Fruit fly (Drosophila melanogaster) whole organism, prepupa: ENCODE measurements around the gene bi.

Experiments
- CG1621 ChIP-seq: fragments of 200-800 bp; sonication (Bioruptor generic); optimal IDR thresholded peaks from 3 replicates; lab custom pipeline; 2018; ENCODE audit warnings: missing biosample characterization, mild to moderate bottlenecking, missing genetic modification characterization
- CG3032 ChIP-seq: fragments of 200-800 bp; optimal IDR thresholded peaks from 2 replicates; lab custom pipeline; 2019; ENCODE audit warnings: missing biosample characterization, mild to moderate bottlenecking, missing genetic modification characterization, moderate library complexity
- CG31627 ChIP-seq: fragments of 200-800 bp; sonication (Bioruptor generic); optimal IDR thresholded peaks from 3 replicates; lab custom pipeline; 2016; ENCODE audit warnings: missing biosample characterization, missing genetic modification characterization
- CG34406 ChIP-seq: fragments of 200-800 bp; sonication (Bioruptor generic); optimal IDR thresholded peaks from 3 replicates; lab custom pipeline; 2016; ENCODE audit warnings: missing biosample characterization, missing genetic modification characterization
- CG6276 ChIP-seq: fragments of 200-800 bp; sonication (Bioruptor generic); optimal IDR thresholded peaks from 2 replicates; lab custom pipeline; 2017; ENCODE audit warnings: missing biosample characterization, mild to moderate bottlenecking, missing genetic modification characterization
- CG6792 ChIP-seq: fragments of 200-800 bp; sonication (Bioruptor generic); optimal IDR thresholded peaks from 3 replicates; lab custom pipeline; 2016; ENCODE audit warnings: missing biosample characterization, missing genetic modification characterization
- CG7368 ChIP-seq: fragments of 200-800 bp; sonication (Bioruptor generic); optimal IDR thresholded peaks from 3 replicates; lab custom pipeline; 2016; ENCODE audit warnings: missing biosample characterization, missing genetic modification characterization
- CG8119 ChIP-seq: fragments of 200-800 bp; sonication (Bioruptor generic); IDR thresholded peaks from 3 replicates; pipeline ENCODE4 v1.3.6; 2022; ENCODE audit warnings: missing biosample characterization, missing genetic modification characterization
- CG8632 ChIP-seq: fragments of 200-800 bp; sonication (Bioruptor generic); optimal IDR thresholded peaks from 3 replicates; lab custom pipeline; 2016; ENCODE audit warnings: missing biosample characterization, missing genetic modification characterization
- CG9139 ChIP-seq: fragments of 200-800 bp; sonication (Bioruptor generic); optimal IDR thresholded peaks from 3 replicates; lab custom pipeline; 2017; ENCODE audit warnings: missing biosample characterization, mild to moderate bottlenecking, missing genetic modification characterization
- Eip75B ChIP-seq: fragments of 200-800 bp; sonication (Bioruptor generic); optimal IDR thresholded peaks from 3 replicates; lab custom pipeline; 2016; ENCODE audit warnings: missing biosample characterization, missing genetic modification characterization
- Eip78C ChIP-seq: fragments of 200-800 bp; sonication (Bioruptor generic); peaks from one replicate; lab custom pipeline; 2016; ENCODE audit warnings: missing biosample characterization, missing genetic modification characterization
- Eip93F ChIP-seq: fragments of 200-800 bp; sonication (Bioruptor generic); optimal IDR thresholded peaks from 2 replicates; lab custom pipeline; 2016; ENCODE audit warnings: missing biosample characterization, mild to moderate bottlenecking, missing genetic modification characterization
- Ets96B ChIP-seq: fragments of 200-800 bp; optimal IDR thresholded peaks from 2 replicates; lab custom pipeline; 2019; ENCODE audit warnings: missing biosample characterization, mild to moderate bottlenecking, missing genetic modification characterization, moderate library complexity
- Gug ChIP-seq: fragments of 200-800 bp; sonication (Bioruptor generic); IDR thresholded peaks from 2 replicates; pipeline ENCODE4 v1.3.6; 2022; ENCODE audit warnings: missing biosample characterization, missing genetic modification characterization
- Hr38 ChIP-seq: sonication (Bioruptor generic); optimal IDR thresholded peaks from 2 replicates; lab custom pipeline; 2016; ENCODE audit warnings: missing biosample characterization, missing genetic modification characterization
- Lpt ChIP-seq: fragments of 200-800 bp; sonication (Bioruptor generic); optimal IDR thresholded peaks from 3 replicates; lab custom pipeline; 2016; ENCODE audit warnings: missing biosample characterization, missing genetic modification characterization
- OdsH ChIP-seq: fragments of 200-800 bp; sonication (Bioruptor generic); optimal IDR thresholded peaks from 3 replicates; lab custom pipeline; 2016; ENCODE audit warnings: missing biosample characterization, missing genetic modification characterization
- Smox ChIP-seq: fragments of 200-800 bp; sonication (Bioruptor generic); optimal IDR thresholded peaks from 3 replicates; lab custom pipeline; 2016; ENCODE audit warnings: missing biosample characterization, missing genetic modification characterization
- Sox14 ChIP-seq: fragments of 200-800 bp; sonication (Bioruptor generic); optimal IDR thresholded peaks from 3 replicates; lab custom pipeline; 2016; ENCODE audit warnings: missing biosample characterization, missing genetic modification characterization
- cyc ChIP-seq: fragments of 200-800 bp; sonication (Bioruptor generic); optimal IDR thresholded peaks from 3 replicates; lab custom pipeline; 2016; ENCODE audit warnings: missing biosample characterization, missing genetic modification characterization
- eg ChIP-seq: fragments of 200-800 bp; sonication (Bioruptor generic); IDR thresholded peaks from 3 replicates; pipeline ENCODE4 v1.3.6; 2022; ENCODE audit warnings: missing biosample characterization, missing genetic modification characterization
- esn ChIP-seq: fragments of 200-800 bp; sonication (Bioruptor generic); optimal IDR thresholded peaks from 2 replicates; lab custom pipeline; 2016; ENCODE audit warnings: missing biosample characterization, mild to moderate bottlenecking, missing genetic modification characterization, moderate library complexity
- fd85E ChIP-seq: fragments of 200-800 bp; sonication (Bioruptor generic); optimal IDR thresholded peaks from 3 replicates; lab custom pipeline; 2016; ENCODE audit warnings: missing biosample characterization, missing genetic modification characterization
- fkh ChIP-seq: fragments of 200-800 bp; sonication (Bioruptor generic); optimal IDR thresholded peaks from 3 replicates; lab custom pipeline; 2017; ENCODE audit warnings: missing biosample characterization, mild to moderate bottlenecking, missing genetic modification characterization, moderate library complexity
- lz ChIP-seq: fragments of 200-800 bp; sonication (Bioruptor generic); optimal IDR thresholded peaks from 3 replicates; lab custom pipeline; 2016; ENCODE audit warnings: missing biosample characterization, missing genetic modification characterization
- net ChIP-seq: fragments of 200-800 bp; sonication (Bioruptor generic); optimal IDR thresholded peaks from 3 replicates; lab custom pipeline; 2016; ENCODE audit warnings: missing biosample characterization, missing genetic modification characterization
- ss ChIP-seq, 2 experiments: fragments of 200-800 bp; sonication (Bioruptor generic); optimal IDR thresholded peaks; 2 replicates in 1 of 2; 3 replicates in 1 of 2; lab custom pipeline; 2017 to 2018; ENCODE audit warnings: mild to moderate bottlenecking in 2 of 2, missing biosample characterization in 2 of 2, missing genetic modification characterization in 2 of 2, moderate library complexity in 1 of 2
- topi ChIP-seq: fragments of 200-800 bp; sonication (Bioruptor generic); optimal IDR thresholded peaks from 3 replicates; lab custom pipeline; 2016; ENCODE audit warnings: missing biosample characterization, missing genetic modification characterization
- vri ChIP-seq: fragments of 200-800 bp; sonication (Bioruptor generic); optimal IDR thresholded peaks from 3 replicates; lab custom pipeline; 2016; ENCODE audit warnings: missing biosample characterization, mild to moderate bottlenecking, missing genetic modification characterization

The bi gene

DNA sequence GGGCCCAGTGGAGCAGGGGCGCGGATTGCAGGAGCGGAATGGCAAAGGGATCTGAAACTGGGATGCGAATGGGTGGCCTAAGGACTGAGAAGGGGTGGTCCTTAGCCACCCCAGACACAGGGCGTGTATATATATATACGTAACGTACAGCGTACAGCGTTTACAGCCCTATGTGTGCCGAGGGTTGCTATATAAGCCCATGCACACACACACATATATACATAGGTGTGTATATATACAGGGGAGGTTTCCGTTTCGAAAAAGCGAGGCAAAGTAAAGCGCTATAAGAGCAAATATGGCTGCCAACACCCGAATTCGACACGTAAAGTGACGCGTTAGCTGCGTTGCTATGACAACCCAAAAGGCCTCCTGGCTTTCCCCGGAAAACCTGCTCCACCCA lies 114.1 kb downstream of the bi start:
- TF ChIP-seq CG6276 (GFP tag; lab: Kevin White, UChicago), result no peak
- TF ChIP-seq CG9139 (GFP tag; lab: Kevin White, UChicago), result no peak
- no peak for TF ChIP-seq Smox (GFP tag; lab: Kevin White, UChicago)
- no peak for TF ChIP-seq Sox14
- no peak for TF ChIP-seq CG7368 (GFP tag; lab: Kevin White, UChicago)
- TF ChIP-seq CG8632, result no peak
- no peak for TF ChIP-seq Gug
- TF ChIP-seq CG31627, result no peak
- no peak for TF ChIP-seq CG34406 (GFP tag; lab: Kevin White, UChicago)
- TF ChIP-seq CG3032 (tag; lab: Kevin White, UChicago), result no peak
- no peak for TF ChIP-seq Lpt (GFP tag; lab: Kevin White, UChicago)
- TF ChIP-seq Hr38 (GFP tag; lab: Kevin White, UChicago), result no peak

DNA sequence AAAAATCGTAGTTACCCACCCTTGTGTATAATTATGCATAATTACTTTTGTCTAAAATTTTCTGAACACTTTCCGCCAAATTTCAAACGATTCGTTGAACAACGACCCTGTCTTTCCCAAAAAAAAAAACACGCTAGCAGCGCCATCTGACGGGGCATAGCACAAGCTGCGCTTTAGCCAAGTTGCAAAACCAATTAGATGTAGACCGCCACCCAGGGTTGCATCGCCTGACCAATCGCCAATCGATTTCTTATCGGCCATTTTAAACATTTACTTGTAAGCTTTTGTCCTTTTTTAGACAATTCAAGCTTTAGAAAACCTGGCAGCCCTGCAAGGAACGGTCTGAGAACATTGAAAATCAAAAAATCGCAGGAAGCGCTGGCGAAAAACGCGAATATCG lies 117.3 kb downstream of the bi start, which contains the start of gene CG3556:
CG3556 (plus strand) TSS at position 323 of the 400 bp plus-strand sequence.
- TF ChIP-seq Eip78C (peak; percentile 62), Sox14 (no peak), vri (GFP tag; lab: Kevin White, UChicago) (no peak), fkh (GFP tag; lab: Kevin White, UChicago) (no peak), CG6792 (no peak), CG6276 (GFP tag; lab: Kevin White, UChicago) (no peak), Eip93F (no peak), cyc (GFP tag; lab: Kevin White, UChicago) (peak; percentile 27), eg (peak; percentile 22; the same call in 1 of the 3 replicates), CG9139 (GFP tag; lab: Kevin White, UChicago) (no peak), topi (GFP tag; lab: Kevin White, UChicago) (no peak), Lpt (GFP tag; lab: Kevin White, UChicago) (no peak), esn (GFP tag; lab: Kevin White, UChicago) (peak; percentile 38)

DNA sequence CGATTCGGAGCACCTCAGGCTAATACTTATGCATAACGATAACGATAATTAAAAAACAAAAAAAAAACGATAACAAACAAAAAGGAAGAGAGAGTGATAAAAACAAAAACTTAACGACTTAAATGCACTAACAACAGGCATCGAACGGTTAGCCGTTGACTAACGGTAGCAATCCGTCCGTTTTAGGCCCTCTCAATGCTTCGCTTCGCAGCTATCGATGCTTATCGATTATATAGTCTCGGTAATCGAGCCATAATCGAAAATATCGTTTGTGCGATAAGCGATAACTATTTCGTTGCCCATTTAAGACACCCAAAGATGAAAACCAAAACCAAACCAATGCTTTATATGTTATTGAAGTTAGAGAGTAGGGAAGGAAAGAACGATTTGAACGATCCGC lies 121.3 kb downstream of the bi start:
- TF ChIP-seq CG1621 (tag; lab: Kevin White, UChicago), result no peak
- TF ChIP-seq vri (GFP tag; lab: Kevin White, UChicago), result no peak
- TF ChIP-seq CG8119, result no peak
- no peak for TF ChIP-seq CG9139 (GFP tag; lab: Kevin White, UChicago)
- TF ChIP-seq lz (GFP tag; lab: Kevin White, UChicago), result no peak
- TF ChIP-seq OdsH (GFP tag; lab: Kevin White, UChicago), result no peak
- TF ChIP-seq fd85E (GFP tag; lab: Kevin White, UChicago), result no peak
- TF ChIP-seq fkh (GFP tag; lab: Kevin White, UChicago), result no peak
- TF ChIP-seq net (GFP tag; lab: Kevin White, UChicago), result no peak
- no peak for TF ChIP-seq Ets96B (tag; lab: Kevin White, UChicago)
- TF ChIP-seq topi (GFP tag; lab: Kevin White, UChicago), result no peak
- no peak for TF ChIP-seq Eip75B
- no peak for TF ChIP-seq CG6276 (GFP tag; lab: Kevin White, UChicago)
- no peak for TF ChIP-seq ss (GFP tag; optimal IDR thresholded peaks at IDR 0.05; lab: Kevin White, UChicago)
- TF ChIP-seq CG7368 (GFP tag; lab: Kevin White, UChicago), result no peak
- TF ChIP-seq, all 60 proteins: peak for 0
